Fruit fly (Drosophila melanogaster) whole organism, adult: Measurements from ENCODE around the gene CG43127.

Experiments used
- CG1620 ChIP-seq: fragments of 200-800 bp; sonication (Bioruptor generic); optimal IDR thresholded peaks from 2 replicates; lab custom pipeline; 2016; ENCODE audit warnings: missing biosample characterization, missing genetic modification characterization
- Clk ChIP-seq: fragments of 200-800 bp; sonication (Bioruptor generic); optimal IDR thresholded peaks from 2 replicates; lab custom pipeline; 2017; ENCODE audit warnings: missing biosample characterization, missing genetic modification characterization
- Mnt ChIP-seq: fragments of 200-800 bp; sonication (Bioruptor generic); optimal IDR thresholded peaks from 2 replicates; lab custom pipeline; 2016; ENCODE audit warnings: missing biosample characterization, mild to moderate bottlenecking, missing genetic modification characterization

DNA sequence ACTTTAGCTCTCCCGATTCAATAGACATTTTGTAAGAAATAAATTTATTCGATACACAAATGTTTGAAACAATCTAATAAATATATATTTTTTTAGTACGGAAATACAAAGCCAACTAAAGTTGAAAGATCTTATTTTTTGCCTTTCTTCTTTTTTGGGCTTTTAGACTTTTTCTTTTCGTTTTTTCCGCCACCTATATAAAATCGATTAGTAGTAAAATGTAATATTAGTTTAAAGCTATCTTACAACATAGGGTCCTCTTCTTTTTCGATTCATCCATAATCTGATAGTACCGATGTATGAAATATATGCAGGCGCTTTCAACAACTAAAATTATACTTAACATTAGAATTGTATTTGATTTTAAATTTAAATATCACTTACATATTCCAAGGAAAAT, 4.6 kb upstream of the CG43127 start, which contains the start of gene CG42536:
- no peak for TF ChIP-seq Mnt
- TF ChIP-seq CG1620, result no peak
- TF ChIP-seq Clk (GFP tag; lab: Kevin White, UChicago), result no peak
